Fruit fly (Drosophila melanogaster) whole organism, embryonic: ENCODE results near the gene COX7AL2.

ENCODE experiments used
- Aef1 ChIP-seq: fragments of 200-800 bp; sonication (Bioruptor generic); IDR thresholded peaks from 3 replicates; pipeline ENCODE4 v1.3.6; 2022; ENCODE audit warnings: missing biosample characterization, missing genetic modification characterization
- CG10565 ChIP-seq: fragments of 200-800 bp; sonication (Bioruptor generic); optimal IDR thresholded peaks from 3 replicates; lab custom pipeline; 2016; ENCODE audit warnings: missing biosample characterization, mild to moderate bottlenecking, missing genetic modification characterization
- CG11696 ChIP-seq: fragments of 200-800 bp; sonication (Bioruptor generic); IDR thresholded peaks from 2 replicates; pipeline ENCODE4 v1.3.6; 2022; ENCODE audit warnings: missing biosample characterization, missing genetic modification characterization
- CG13624 ChIP-seq: fragments of 200-800 bp; sonication (Bioruptor generic); optimal IDR thresholded peaks from 2 replicates; lab custom pipeline; 2016; ENCODE audit warnings: missing biosample characterization, missing genetic modification characterization
- CG13894 ChIP-seq: fragments of 200-800 bp; sonication (Bioruptor generic); optimal IDR thresholded peaks from 3 replicates; lab custom pipeline; 2018; ENCODE audit warnings: missing biosample characterization, mild to moderate bottlenecking, missing genetic modification characterization, moderate library complexity
- CG17829 ChIP-seq: fragments of 200-800 bp; optimal IDR thresholded peaks from 2 replicates; lab custom pipeline; 2019; ENCODE audit warnings: missing biosample characterization, mild to moderate bottlenecking, missing genetic modification characterization, moderate library complexity
- CG18599 ChIP-seq: fragments of 200-800 bp; sonication (Bioruptor generic); optimal IDR thresholded peaks from 3 replicates; lab custom pipeline; 2017; ENCODE audit warnings: missing biosample characterization, missing genetic modification characterization, mild to moderate bottlenecking, moderate library complexity, missing genetic modification reagents
- CG2116 ChIP-seq: fragments of 200-800 bp; sonication (Bioruptor generic); optimal IDR thresholded peaks from 3 replicates; lab custom pipeline; 2018; ENCODE audit warnings: missing biosample characterization, mild to moderate bottlenecking, missing genetic modification characterization
- CG3281 ChIP-seq: fragments of 200-800 bp; sonication (Bioruptor generic); optimal IDR thresholded peaks from 3 replicates; lab custom pipeline; 2017; ENCODE audit warnings: missing biosample characterization, mild to moderate bottlenecking, missing genetic modification characterization
- CG3407 ChIP-seq: fragments of 200-800 bp; sonication (Bioruptor generic); optimal IDR thresholded peaks from 2 replicates; lab custom pipeline; 2018; ENCODE audit warnings: missing biosample characterization, mild to moderate bottlenecking, missing genetic modification characterization
- CG3995 ChIP-seq: fragments of 200-800 bp; sonication (Bioruptor generic); optimal IDR thresholded peaks from 3 replicates; lab custom pipeline; 2016; ENCODE audit warnings: missing biosample characterization, missing genetic modification characterization
- CG6683 ChIP-seq: fragments of 200-800 bp; sonication (Bioruptor generic); optimal IDR thresholded peaks from 2 replicates; lab custom pipeline; 2017; ENCODE audit warnings: missing biosample characterization, mild to moderate bottlenecking, missing genetic modification characterization, missing genetic modification reagents
- CG7786 ChIP-seq: fragments of 200-800 bp; sonication (Bioruptor generic); optimal IDR thresholded peaks from 2 replicates; lab custom pipeline; 2016; ENCODE audit warnings: missing biosample characterization, missing genetic modification characterization
- CG7987 ChIP-seq: fragments of 200-800 bp; sonication (Bioruptor generic); optimal IDR thresholded peaks from 2 replicates; lab custom pipeline; 2018; ENCODE audit warnings: missing biosample characterization, mild to moderate bottlenecking, missing genetic modification characterization, moderate library complexity
- CG8089 ChIP-seq: fragments of 200-800 bp; sonication (Bioruptor generic); optimal IDR thresholded peaks from 3 replicates; lab custom pipeline; 2016; ENCODE audit warnings: missing biosample characterization, missing genetic modification characterization
- CG8388 ChIP-seq: fragments of 200-800 bp; sonication (Bioruptor generic); optimal IDR thresholded peaks from 2 replicates; lab custom pipeline; 2019; ENCODE audit warnings: missing biosample characterization, mild to moderate bottlenecking, missing genetic modification characterization, moderate library complexity
- CTCF ChIP-seq: fragments of 200-800 bp; sonication (Bioruptor generic); optimal IDR thresholded peaks from 2 replicates; lab custom pipeline; 2017; ENCODE audit warnings: missing biosample characterization, mild to moderate bottlenecking, missing genetic modification characterization, moderate library complexity
- Chrac-16 ChIP-seq: fragments of 200-800 bp; sonication (Bioruptor generic); optimal IDR thresholded peaks from 3 replicates; lab custom pipeline; 2016; ENCODE audit warnings: missing biosample characterization, missing genetic modification characterization
- Dad ChIP-seq: fragments of 200-800 bp; sonication (Bioruptor generic); optimal IDR thresholded peaks from 3 replicates; lab custom pipeline; 2016; ENCODE audit warnings: missing biosample characterization, missing genetic modification characterization
- Dll ChIP-seq: fragments of 200-800 bp; sonication (Bioruptor generic); IDR thresholded peaks from 4 replicates; pipeline ENCODE4 v1.3.6; 2022; ENCODE audit warnings: missing biosample characterization, missing genetic modification characterization; ENCODE audit not compliant: partially characterized antibody
- E2f1 ChIP-seq: fragments of 200-800 bp; sonication (Bioruptor generic); IDR thresholded peaks from 2 replicates; pipeline ENCODE4 v1.3.6; 2022; ENCODE audit warnings: missing biosample characterization, missing genetic modification characterization
- Elba2 ChIP-seq: fragments of 200-800 bp; sonication (Bioruptor generic); optimal IDR thresholded peaks from 3 replicates; lab custom pipeline; 2016; ENCODE audit warnings: missing biosample characterization, missing genetic modification characterization
- Fer1 ChIP-seq: fragments of 200-800 bp; sonication (Bioruptor generic); optimal IDR thresholded peaks from 2 replicates; lab custom pipeline; 2017; ENCODE audit warnings: missing biosample characterization, mild to moderate bottlenecking, missing genetic modification characterization
- HHEX ChIP-seq: fragments of 200-800 bp; sonication (Bioruptor generic); optimal IDR thresholded peaks from 3 replicates; lab custom pipeline; 2017; ENCODE audit warnings: missing biosample characterization, mild to moderate bottlenecking, missing genetic modification characterization, missing genetic modification reagents
- HLH3B ChIP-seq: fragments of 200-800 bp; sonication (Bioruptor generic); IDR thresholded peaks from 2 replicates; pipeline ENCODE4 v1.3.6; 2022; ENCODE audit warnings: missing biosample characterization, missing genetic modification characterization
- Hey ChIP-seq: fragments of 200-800 bp; sonication (Bioruptor generic); optimal IDR thresholded peaks from 3 replicates; lab custom pipeline; 2018; ENCODE audit warnings: missing biosample characterization, mild to moderate bottlenecking, missing genetic modification characterization
- HmgZ ChIP-seq: fragments of 200-800 bp; sonication (Bioruptor generic); optimal IDR thresholded peaks from 2 replicates; lab custom pipeline; 2018; ENCODE audit warnings: missing biosample characterization, mild to moderate bottlenecking, missing genetic modification characterization
- Hmx ChIP-seq: fragments of 200-800 bp; sonication (Bioruptor generic); optimal IDR thresholded peaks from 2 replicates; lab custom pipeline; 2016; ENCODE audit warnings: missing biosample characterization, missing genetic modification characterization
- Lhr ChIP-seq: fragments of 200-800 bp; sonication (Bioruptor generic); optimal IDR thresholded peaks from 3 replicates; lab custom pipeline; 2017; ENCODE audit warnings: mild to moderate bottlenecking, missing biosample characterization, missing genetic modification reagents, missing genetic modification characterization
- Meics ChIP-seq: fragments of 200-800 bp; sonication (Bioruptor generic); optimal IDR thresholded peaks from 2 replicates; lab custom pipeline; 2017; ENCODE audit warnings: missing biosample characterization, mild to moderate bottlenecking, missing genetic modification characterization
- Sry-δ ChIP-seq: fragments of 200-800 bp; sonication (Bioruptor generic); optimal IDR thresholded peaks from 2 replicates; lab custom pipeline; 2016; ENCODE audit warnings: missing biosample characterization, missing genetic modification characterization
- Trl ChIP-seq, 3 experiments: fragments of >200 bp in 2 of 3; fragments of 200-800 bp in 1 of 3; sonication (Bioruptor generic) in 1 of 3; optimal IDR thresholded peaks; 2 replicates in 1 of 3; 3 replicates in 2 of 3; lab custom pipeline; 2016 to 2017; ENCODE audit warnings: missing biosample characterization in 1 of 3, missing genetic modification characterization in 1 of 3
- Xbp1 ChIP-seq: fragments of 200-800 bp; sonication (Bioruptor generic); optimal IDR thresholded peaks from 3 replicates; lab custom pipeline; 2016; ENCODE audit warnings: missing biosample characterization, mild to moderate bottlenecking, missing genetic modification characterization
- Xrp1 ChIP-seq: fragments of 200-800 bp; sonication (Bioruptor generic); IDR thresholded peaks from 2 replicates; pipeline ENCODE4 v1.3.6; 2022; ENCODE audit warnings: missing biosample characterization, missing genetic modification characterization
- cas ChIP-seq: fragments of 200-800 bp; sonication (Bioruptor generic); IDR thresholded peaks from 2 replicates; pipeline ENCODE4 v1.3.6; 2022; ENCODE audit warnings: missing biosample characterization, missing genetic modification characterization
- cato ChIP-seq: fragments of 200-800 bp; sonication (Bioruptor generic); optimal IDR thresholded peaks from 2 replicates; lab custom pipeline; 2016; ENCODE audit warnings: missing biosample characterization, missing genetic modification characterization, borderline replicate concordance
- caup ChIP-seq: fragments of 200-800 bp; sonication (Bioruptor generic); optimal IDR thresholded peaks from 3 replicates; lab custom pipeline; 2017; ENCODE audit warnings: missing biosample characterization, mild to moderate bottlenecking, missing genetic modification characterization, moderate library complexity; ENCODE audit not compliant: severe bottlenecking
- chinmo ChIP-seq: fragments of 200-800 bp; sonication (Bioruptor generic); IDR thresholded peaks from 4 replicates; pipeline ENCODE4 v1.3.6; 2022; ENCODE audit warnings: missing biosample characterization, missing genetic modification characterization; ENCODE audit not compliant: partially characterized antibody
- crp ChIP-seq, 2 experiments: fragments of 200-800 bp; sonication (Bioruptor generic); optimal IDR thresholded peaks; 2 replicates in 1 of 2; 3 replicates in 1 of 2; lab custom pipeline; 2017; ENCODE audit warnings: missing biosample characterization in 2 of 2, missing genetic modification characterization in 2 of 2, mild to moderate bottlenecking in 1 of 2, moderate library complexity in 1 of 2
- dmrt99B ChIP-seq: fragments of 200-800 bp; sonication (Bioruptor generic); optimal IDR thresholded peaks from 2 replicates; lab custom pipeline; 2018; ENCODE audit warnings: missing biosample characterization, mild to moderate bottlenecking, missing genetic modification characterization, moderate library complexity
- dpn ChIP-seq, 2 experiments: fragments of 200-800 bp; sonication (Bioruptor generic); optimal IDR thresholded peaks; 3 replicates each; lab custom pipeline; 2016; ENCODE audit warnings: missing biosample characterization in 2 of 2, missing genetic modification characterization in 2 of 2
- ftz-f1 ChIP-seq: fragments of 200-800 bp; sonication (Bioruptor generic); optimal IDR thresholded peaks from 2 replicates; lab custom pipeline; 2016; ENCODE audit warnings: missing biosample characterization, missing genetic modification characterization
- gcm2 ChIP-seq: fragments of 200-800 bp; sonication (Bioruptor generic); optimal IDR thresholded peaks from 2 replicates; lab custom pipeline; 2016; ENCODE audit warnings: missing biosample characterization, missing genetic modification characterization
- gro ChIP-seq: fragments of 200-800 bp; sonication (Bioruptor generic); optimal IDR thresholded peaks from 2 replicates; lab custom pipeline; 2016; ENCODE audit warnings: missing biosample characterization, missing genetic modification characterization
- ham ChIP-seq: fragments of 200-800 bp; sonication (Bioruptor generic); IDR thresholded peaks from 2 replicates; pipeline ENCODE4 v1.3.6; 2022; ENCODE audit warnings: missing biosample characterization, missing genetic modification characterization
- hb ChIP-seq: fragments of 200-800 bp; sonication (Bioruptor generic); IDR thresholded peaks from 3 replicates; pipeline ENCODE4 v1.3.6; 2022; ENCODE audit warnings: missing biosample characterization, missing genetic modification characterization; ENCODE audit not compliant: partially characterized antibody
- lab ChIP-seq: fragments of 200-800 bp; sonication (Bioruptor generic); optimal IDR thresholded peaks from 3 replicates; lab custom pipeline; 2017; ENCODE audit warnings: missing biosample characterization, missing genetic modification characterization, mild to moderate bottlenecking, moderate library complexity, missing genetic modification reagents
- maf-S ChIP-seq: fragments of 200-800 bp; sonication (Bioruptor generic); optimal IDR thresholded peaks from 2 replicates; lab custom pipeline; 2016; ENCODE audit warnings: missing biosample characterization, missing genetic modification characterization
- nerfin-1 ChIP-seq: fragments of 200-800 bp; sonication (Bioruptor generic); optimal IDR thresholded peaks from 3 replicates; lab custom pipeline; 2019; ENCODE audit warnings: missing biosample characterization, mild to moderate bottlenecking, missing genetic modification characterization, moderate library complexity
- z ChIP-seq: fragments of 200-800 bp; sonication (Bioruptor generic); IDR thresholded peaks from 3 replicates; pipeline ENCODE4 v1.3.6; 2022; ENCODE audit warnings: missing biosample characterization, missing genetic modification characterization

COX7AL2 gene

DNA sequence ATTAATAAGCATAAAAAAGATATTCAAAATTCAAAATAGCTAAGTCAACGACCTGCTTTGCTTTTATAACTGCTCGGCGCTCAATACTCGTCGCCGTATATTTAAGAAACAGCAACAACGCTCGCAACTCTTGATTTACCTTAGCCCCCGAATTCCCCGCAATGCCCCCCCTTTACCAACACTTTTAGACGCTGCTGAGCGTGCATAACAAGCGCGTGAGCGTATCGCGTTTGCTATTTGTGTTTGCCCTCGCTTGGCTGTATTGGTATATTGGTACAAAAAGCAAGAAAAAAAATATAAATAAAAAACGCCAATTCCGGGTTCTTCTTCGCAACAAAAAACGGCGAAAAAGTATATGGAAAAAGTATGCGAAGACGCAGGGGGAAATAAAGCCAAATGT lies 31.8 kb downstream of the COX7AL2 start:
- TF ChIP-seq HLH3B (GFP tag; lab: Robert Waterston, UW) (no peak), cato (GFP tag; lab: Kevin White, UChicago) (no peak), maf-S (GFP tag; lab: Kevin White, UChicago) (no peak), Xbp1 (GFP tag; lab: Kevin White, UChicago) (no peak), dpn (GFP tag; optimal IDR thresholded peaks at IDR 0.05; lab: Kevin White, UChicago) (no peak), chinmo (GFP tag; lab: Robert Waterston, UW) (peak; percentile 96), Lhr (GFP tag; lab: Kevin White, UChicago) (no peak), Hmx (GFP tag; lab: Kevin White, UChicago) (no peak), CG17829 (tag; lab: Kevin White, UChicago) (no peak), CTCF (GFP tag; lab: Kevin White, UChicago) (no peak), Chrac-16 (GFP tag; lab: Kevin White, UChicago) (no peak), CG7786 (GFP tag; lab: Kevin White, UChicago) (no peak), Elba2 (no peak), gro (GFP tag; lab: Kevin White, UChicago) (peak; percentile 34), CG8388 (no peak), CG13894 (tag; lab: Kevin White, UChicago) (peak; percentile 82), Fer1 (GFP tag; lab: Kevin White, UChicago) (peak; percentile 39), nerfin-1 (tag; lab: Kevin White, UChicago) (no peak), CG18599 (peak; percentile 43), CG13624 (GFP tag; lab: Kevin White, UChicago) (peak; percentile 4), CG6683 (GFP tag; lab: Kevin White, UChicago) (peak; percentile 9), CG7987 (GFP tag; lab: Kevin White, UChicago) (peak; percentile 39), Xrp1 (GFP tag; lab: Robert Waterston, UW) (0 out of 2 replicates have a peak, but pooled peaks have one; percentile 13), Aef1 (GFP tag; lab: Robert Waterston, UW) (0 out of 3 replicates have a peak, but pooled peaks have one; percentile 20), CG3281 (GFP tag; lab: Kevin White, UChicago) (peak; percentile 5), crp (GFP tag; optimal IDR thresholded peaks at IDR 0.05; lab: Kevin White, UChicago) (no peak), Dad (GFP tag; lab: Kevin White, UChicago) (no peak), Hey (no peak), z (GFP tag; lab: Robert Waterston, UW) (no peak), Trl (optimal IDR thresholded peaks at IDR 0.05; lab: Kevin White, UChicago) (peak in 1 of 2 experiments; percentile 15), Trl (GFP tag; optimal IDR thresholded peaks at IDR 0.05; lab: Kevin White, UChicago) (no peak), HHEX (GFP tag; lab: Kevin White, UChicago) (peak; percentile 22), dmrt99B (peak; percentile 5), Sry-δ (GFP tag; lab: Kevin White, UChicago) (no peak), HmgZ (tag; lab: Kevin White, UChicago) (no peak), Dll (no peak), hb (GFP tag; lab: Robert Waterston, UW) (peak; percentile 35; the same call in 1 of the 3 replicates), lab (GFP tag; lab: Kevin White, UChicago) (peak; percentile 38), CG10565 (no peak), CG11696 (GFP tag; lab: Robert Waterston, UW) (no peak), CG2116 (GFP tag; lab: Kevin White, UChicago) (no peak), gcm2 (no peak), cas (no peak), CG3995 (GFP tag; lab: Kevin White, UChicago) (no peak), ftz-f1 (peak; percentile 7), E2f1 (GFP tag; lab: Robert Waterston, UW) (no peak), Meics (GFP tag; lab: Kevin White, UChicago) (peak; percentile 14), caup (GFP tag; lab: Kevin White, UChicago) (peak; percentile 15), ham (GFP tag; lab: Robert Waterston, UW) (no peak), CG8089 (GFP tag; lab: Kevin White, UChicago) (no peak), CG3407 (no peak)
